Worm (Caenorhabditis elegans) whole organism, midembryonic: ENCODE measurements around the gene cfap-20.

Experiments
- T22C8.4 ChIP-seq: fragments of 200-800 bp; sonication (Bioruptor generic); IDR thresholded peaks from 2 replicates; pipeline ENCODE4 v1.3.6; 2022; ENCODE audit warnings: missing genetic modification characterization, missing compliant biosample characterization
- cog-1 ChIP-seq: sonication (generic microtip); optimal IDR thresholded peaks from 2 replicates; lab custom pipeline; 2016; ENCODE audit warnings: missing genetic modification characterization, missing compliant biosample characterization
- flt-1 ChIP-seq: fragments of 200-800 bp; sonication (Bioruptor generic); IDR thresholded peaks from 2 replicates; pipeline ENCODE4 v1.3.6; 2022; ENCODE audit warnings: missing genetic modification characterization, missing compliant biosample characterization
- klf-2 ChIP-seq: fragments of 200-800 bp; sonication (Bioruptor generic); conservative IDR thresholded peaks from 2 replicates; pipeline ENCODE4 v1.3.6; 2022; ENCODE audit warnings: missing genetic modification reagents, missing genetic modification characterization, missing compliant biosample characterization
- med-1 ChIP-seq: sonication (generic microtip); optimal IDR thresholded peaks from 2 replicates; lab custom pipeline; 2017; ENCODE audit warnings: missing genetic modification characterization, mild to moderate bottlenecking, missing compliant biosample characterization, antibody characterized with exemption, missing genetic modification reagents; ENCODE audit not compliant: insufficient read depth
- ref-1 ChIP-seq: fragments of 200-800 bp; sonication (Bioruptor generic); conservative IDR thresholded peaks from 2 replicates; pipeline ENCODE4 v1.3.6; 2022; ENCODE audit warnings: missing genetic modification reagents, missing genetic modification characterization, missing compliant biosample characterization
- tab-1 ChIP-seq: fragments of 200-800 bp; sonication (Bioruptor generic); IDR thresholded peaks from 2 replicates; pipeline ENCODE4 v1.3.6; 2022; ENCODE audit warnings: missing genetic modification characterization, missing compliant biosample characterization
- ztf-23 ChIP-seq: fragments of 200-800 bp; sonication (Bioruptor generic); IDR thresholded peaks from 2 replicates; pipeline ENCODE4 v1.3.6; 2022; ENCODE audit warnings: missing genetic modification reagents, missing genetic modification characterization, missing compliant biosample characterization
- ztf-29 ChIP-seq: fragments of 200-800 bp; sonication (Bioruptor generic); IDR thresholded peaks from 2 replicates; pipeline ENCODE4 v1.3.6; 2022; ENCODE audit warnings: missing genetic modification reagents, missing genetic modification characterization, missing compliant biosample characterization

DNA sequence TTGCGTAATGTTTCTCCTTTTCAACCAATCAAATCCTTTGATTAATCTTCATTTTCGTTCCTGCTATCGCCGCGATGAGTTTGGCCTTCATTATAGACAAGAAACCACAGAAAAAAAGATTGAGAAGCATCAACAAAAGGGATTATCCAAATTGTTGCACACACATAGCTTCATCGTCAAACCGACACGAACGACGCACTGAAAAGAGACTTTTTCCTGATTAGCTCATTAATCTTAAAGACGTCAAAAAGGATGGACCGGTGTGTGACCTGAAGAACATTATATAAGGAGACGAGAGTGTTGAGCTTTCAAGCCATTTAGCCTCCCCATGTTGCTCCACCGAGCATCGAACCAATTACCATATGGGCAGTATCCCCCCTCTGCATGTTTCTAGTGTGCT is 32.5 kb upstream of the cfap-20 start:
- TF ChIP-seq flt-1 (GFP tag; lab: Robert Waterston, UW) (no peak), ztf-29 (no peak), cog-1 (tag; lab: Kevin White, UChicago) (no peak), klf-2 (no peak), T22C8.4 (GFP tag; lab: Robert Waterston, UW) (no peak), tab-1 (no peak), ref-1 (GFP tag; lab: Robert Waterston, UW) (no peak), med-1 (GFP tag; lab: Kevin White, UChicago) (no peak), ztf-23 (GFP tag; lab: Robert Waterston, UW) (no peak)
